Fruit fly (Drosophila melanogaster) whole organism, prepupa: Measurements from ENCODE around the gene dop.

ENCODE experiments used
- CG11294 ChIP-seq: fragments of 200-800 bp; sonication (Bioruptor generic); IDR thresholded peaks from 2 replicates; pipeline ENCODE4 v1.3.6; 2022; ENCODE audit warnings: missing biosample characterization, missing genetic modification characterization
- CG1621 ChIP-seq: fragments of 200-800 bp; sonication (Bioruptor generic); optimal IDR thresholded peaks from 3 replicates; lab custom pipeline; 2018; ENCODE audit warnings: missing biosample characterization, mild to moderate bottlenecking, missing genetic modification characterization
- CG16779 ChIP-seq: fragments of 200-800 bp; sonication (Bioruptor generic); optimal IDR thresholded peaks from 3 replicates; lab custom pipeline; 2017; ENCODE audit warnings: missing biosample characterization, mild to moderate bottlenecking, missing genetic modification characterization
- CG32006 ChIP-seq: fragments of 200-800 bp; sonication (Bioruptor generic); optimal IDR thresholded peaks from 3 replicates; lab custom pipeline; 2017; ENCODE audit warnings: missing biosample characterization, mild to moderate bottlenecking, missing genetic modification characterization
- CG4318 ChIP-seq: fragments of 200-800 bp; sonication (Bioruptor generic); optimal IDR thresholded peaks from 3 replicates; lab custom pipeline; 2017; ENCODE audit warnings: missing biosample characterization, mild to moderate bottlenecking, missing genetic modification characterization
- CG6163 ChIP-seq: fragments of 200-800 bp; sonication (Bioruptor generic); IDR thresholded peaks from 3 replicates; pipeline ENCODE4 v1.3.6; 2022; ENCODE audit warnings: missing biosample characterization, missing genetic modification characterization
- CG6854 ChIP-seq: fragments of 200-800 bp; sonication (Bioruptor generic); optimal IDR thresholded peaks from 2 replicates; lab custom pipeline; 2017; ENCODE audit warnings: missing biosample characterization, mild to moderate bottlenecking, missing genetic modification characterization
- Lpt ChIP-seq: fragments of 200-800 bp; sonication (Bioruptor generic); optimal IDR thresholded peaks from 3 replicates; lab custom pipeline; 2016; ENCODE audit warnings: missing biosample characterization, missing genetic modification characterization
- acj6 ChIP-seq: fragments of 200-800 bp; sonication (Bioruptor generic); optimal IDR thresholded peaks from 3 replicates; lab custom pipeline; 2016; ENCODE audit warnings: missing biosample characterization, missing genetic modification characterization
- dac ChIP-seq: fragments of 200-800 bp; sonication (Bioruptor generic); optimal IDR thresholded peaks from 2 replicates; lab custom pipeline; 2017; ENCODE audit warnings: missing biosample characterization, mild to moderate bottlenecking, missing genetic modification characterization
- dsx ChIP-seq: fragments of 200-800 bp; optimal IDR thresholded peaks from 3 replicates; lab custom pipeline; 2019; ENCODE audit warnings: missing biosample characterization, mild to moderate bottlenecking, missing genetic modification characterization, moderate library complexity; ENCODE audit not compliant: poor library complexity, severe bottlenecking
- esn ChIP-seq: fragments of 200-800 bp; sonication (Bioruptor generic); optimal IDR thresholded peaks from 2 replicates; lab custom pipeline; 2016; ENCODE audit warnings: missing biosample characterization, mild to moderate bottlenecking, missing genetic modification characterization, moderate library complexity

- TF ChIP-seq CG16779 (tag; lab: Kevin White, UChicago) (no peak), CG32006 (GFP tag; lab: Kevin White, UChicago) (no peak), Lpt (GFP tag; lab: Kevin White, UChicago) (no peak), CG6163 (GFP tag; lab: Robert Waterston, UW) (no peak), dac (GFP tag; lab: Kevin White, UChicago) (no peak), acj6 (no peak), CG6854 (no peak), CG11294 (no peak), CG1621 (tag; lab: Kevin White, UChicago) (no peak), CG4318 (no peak), esn (GFP tag; lab: Kevin White, UChicago) (no peak), dsx (GFP tag; lab: Kevin White, UChicago) (no peak)
These were observed 22.8 kb upstream of the dop start for dm6 chr3L:15543049-15543448.
